Worm (Caenorhabditis elegans): Measurements from ENCODE around the gene F28H7.2.

- peak; percentile 66 for TF ChIP-seq snpc-4 (tag; optimal IDR thresholded peaks at IDR 0.05)
- peak; percentile 64 for TF ChIP-seq ama-1 (optimal IDR thresholded peaks at IDR 0.05)
- TF ChIP-seq isw-1 (GFP tag; IDR thresholded peaks at IDR 0.05) = no peak
- no peak for TF ChIP-seq tlp-1 (tag; optimal IDR thresholded peaks at IDR 0.05)
- TF ChIP-seq mdl-1 (tag; optimal IDR thresholded peaks at IDR 0.05) = peak in 1 of 2 experiments; percentile 97
- no peak for TF ChIP-seq alr-1 (tag; optimal IDR thresholded peaks at IDR 0.05; ENCODE audit: borderline replicate concordance)
- peak; percentile 50 for TF ChIP-seq swsn-7 (tag; optimal IDR thresholded peaks at IDR 0.05)
- TF ChIP-seq aly-2 (tag; optimal IDR thresholded peaks at IDR 0.05) = no peak
- peak; percentile 49 to 89 for TF ChIP-seq lin-35 (GFP tag; optimal IDR thresholded peaks at IDR 0.05)
- no peak for TF ChIP-seq ceh-82 (tag; optimal IDR thresholded peaks at IDR 0.05)
Observed at ce11 chrV:10719833-10720170, 27.9 kb upstream of the F28H7.2 start.
